Fruit fly (Drosophila melanogaster) whole organism: ENCODE data around the gene MED18.

ENCODE experiments used
- CG8478 ChIP-seq: fragments of >200 bp; optimal IDR thresholded peaks from 2 replicates; lab custom pipeline; 2018; ENCODE audit warnings: inconsistent platforms
- pan ChIP-seq: fragments of >200 bp; optimal IDR thresholded peaks from 2 replicates; lab custom pipeline; 2017
- psq ChIP-seq: fragments of >200 bp; optimal IDR thresholded peaks from 2 replicates; lab custom pipeline; 2017

DNA sequence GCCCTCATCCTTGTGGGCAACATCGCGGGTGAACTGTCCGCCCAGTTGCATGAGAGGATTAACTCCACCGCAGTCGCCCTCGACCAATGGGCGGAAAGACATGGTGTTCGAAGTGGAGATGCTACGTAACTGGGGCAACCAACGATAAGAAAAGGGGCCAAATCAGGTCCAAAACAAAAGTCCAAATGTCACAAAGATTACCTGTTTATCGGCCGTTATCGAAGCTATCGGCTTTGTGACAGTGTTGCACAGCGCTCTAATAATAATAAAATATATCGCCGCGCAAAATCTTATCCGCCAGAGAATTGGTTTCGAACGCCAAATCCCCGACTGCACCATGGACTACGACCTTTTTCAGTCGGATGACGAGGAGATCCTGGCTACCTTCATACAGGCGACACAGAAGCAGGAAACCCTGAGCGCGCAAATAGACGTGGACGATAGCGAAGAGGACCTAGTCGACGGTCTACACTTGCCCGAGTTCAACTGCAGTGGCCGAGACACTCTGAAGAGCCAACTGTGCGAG is 2.9 kb downstream of the MED18 start, which contains the start of the genes CG14803 and Pex5:
- TF ChIP-seq pan: no peak
- TF ChIP-seq psq: no peak
- no peak for TF ChIP-seq CG8478 (lab: Kevin White, UChicago)
